Worm (Caenorhabditis elegans) whole organism, L4 larva: ENCODE measurements around the gene crp-1.

ENCODE experiments used
- ceh-82 ChIP-seq: sonication (generic microtip); optimal IDR thresholded peaks from 2 replicates; lab custom pipeline; 2017; ENCODE audit warnings: missing biosample characterization, missing genetic modification characterization
- daf-16 ChIP-seq, 3 experiments: sonication (generic microtip); optimal IDR thresholded peaks; 2 replicates each; lab custom pipeline; 2016 to 2017; ENCODE audit warnings: missing genetic modification characterization in 3 of 3, missing genetic modification reagents in 3 of 3, mild to moderate bottlenecking in 2 of 3, missing compliant biosample characterization in 2 of 3, missing biosample characterization in 1 of 3, moderate library complexity in 1 of 3
- lir-3 ChIP-seq: sonication (generic microtip); optimal IDR thresholded peaks from 2 replicates; lab custom pipeline; 2016; ENCODE audit warnings: mild to moderate bottlenecking, missing genetic modification characterization, missing compliant biosample characterization
- mdt-29 ChIP-seq: fragments of 200-800 bp; sonication (Bioruptor generic); IDR thresholded peaks from 2 replicates; pipeline ENCODE4 v1.3.6; 2022; ENCODE audit warnings: missing genetic modification reagents, missing genetic modification characterization, missing compliant biosample characterization
- tra-1 ChIP-seq: fragments of 200-800 bp; sonication (Bioruptor generic); IDR thresholded peaks from 2 replicates; pipeline ENCODE4 v1.3.6; 2022; ENCODE audit warnings: missing genetic modification reagents, missing genetic modification characterization, missing compliant biosample characterization

DNA sequence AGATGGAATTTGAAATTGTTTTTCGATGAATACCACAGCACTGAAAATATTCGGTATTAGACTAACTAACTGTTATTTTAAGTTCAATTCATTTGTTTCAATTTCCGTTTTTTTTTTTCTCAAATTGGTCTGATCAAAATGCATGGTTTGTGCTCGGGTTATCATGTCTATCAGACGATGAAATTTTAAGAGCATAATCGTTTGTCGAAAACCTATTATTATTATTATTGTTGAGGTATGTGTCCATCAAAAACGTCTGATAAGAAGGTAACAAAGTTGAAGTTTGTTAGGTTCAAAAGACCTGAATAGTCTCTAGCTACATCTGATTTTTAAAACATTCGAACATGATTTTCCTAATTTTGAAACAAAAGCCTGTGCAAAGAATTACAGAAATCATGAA lies 5.6 kb downstream of the crp-1 start:
- no peak for TF ChIP-seq ceh-82 (tag; lab: Kevin White, UChicago)
- TF ChIP-seq mdt-29 (GFP tag; lab: Robert Waterston, UW) = no peak
- no peak for TF ChIP-seq daf-16 (GFP tag; optimal IDR thresholded peaks at IDR 0.05; lab: Kevin White, UChicago)
- peak; percentile 73 for TF ChIP-seq daf-16 (tag; optimal IDR thresholded peaks at IDR 0.05; lab: Kevin White, UChicago)
- TF ChIP-seq lir-3 = no peak
- TF ChIP-seq tra-1 (GFP tag; lab: Robert Waterston, UW) = 0 out of 2 replicates have a peak, but pooled peaks have one; percentile 26
